Fruit fly (Drosophila melanogaster): ENCODE data around the gene ATPsynCF6L.

ATPsynCF6L gene

DNA sequence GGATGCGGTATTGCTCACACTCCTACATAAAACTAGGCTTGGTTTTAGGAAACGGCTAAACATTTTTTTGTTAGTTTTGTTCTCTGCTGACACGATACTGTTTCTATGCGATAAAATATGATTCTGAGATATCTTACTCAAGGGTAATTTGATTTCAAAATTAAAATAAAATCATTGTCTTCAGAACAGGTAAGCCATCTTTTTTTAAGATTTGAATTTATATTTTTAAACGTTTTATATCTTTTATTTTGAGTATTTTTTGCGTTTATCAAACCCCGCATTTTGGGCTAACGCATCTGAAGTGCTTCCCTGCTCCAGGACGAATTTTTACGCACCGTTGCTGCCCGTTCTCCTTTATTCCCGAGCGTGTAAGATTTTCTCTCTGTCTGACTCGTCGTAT lies at the start of gene ATPsynCF6L:
Gene ATPsynCF6L, minus strand, starts transcription at position 101 of the 400 bp plus-strand sequence.
- TF ChIP-seq noc (tag; optimal IDR thresholded peaks at IDR 0.05), result no peak

DNA sequence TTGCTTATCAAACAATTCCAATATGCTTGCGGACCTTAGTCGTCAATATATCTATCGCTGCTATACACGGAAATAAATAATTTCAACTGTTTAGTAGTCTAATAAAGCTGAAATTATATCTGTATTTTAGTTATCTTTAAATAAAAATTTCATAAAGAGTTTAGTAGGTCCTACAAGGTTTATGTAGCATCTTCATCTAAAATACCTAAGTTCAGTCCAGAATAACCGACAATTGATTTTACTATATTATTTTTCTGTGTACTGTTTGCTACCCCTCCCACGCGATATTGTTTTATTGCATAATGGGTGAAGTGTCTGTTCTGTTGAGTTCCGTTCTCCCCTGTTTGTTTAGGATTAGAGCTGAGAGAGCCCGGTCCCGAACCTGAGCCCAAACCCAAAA lies 5.6 kb upstream of the ATPsynCF6L start:
- no peak for TF ChIP-seq noc (tag; optimal IDR thresholded peaks at IDR 0.05)

DNA sequence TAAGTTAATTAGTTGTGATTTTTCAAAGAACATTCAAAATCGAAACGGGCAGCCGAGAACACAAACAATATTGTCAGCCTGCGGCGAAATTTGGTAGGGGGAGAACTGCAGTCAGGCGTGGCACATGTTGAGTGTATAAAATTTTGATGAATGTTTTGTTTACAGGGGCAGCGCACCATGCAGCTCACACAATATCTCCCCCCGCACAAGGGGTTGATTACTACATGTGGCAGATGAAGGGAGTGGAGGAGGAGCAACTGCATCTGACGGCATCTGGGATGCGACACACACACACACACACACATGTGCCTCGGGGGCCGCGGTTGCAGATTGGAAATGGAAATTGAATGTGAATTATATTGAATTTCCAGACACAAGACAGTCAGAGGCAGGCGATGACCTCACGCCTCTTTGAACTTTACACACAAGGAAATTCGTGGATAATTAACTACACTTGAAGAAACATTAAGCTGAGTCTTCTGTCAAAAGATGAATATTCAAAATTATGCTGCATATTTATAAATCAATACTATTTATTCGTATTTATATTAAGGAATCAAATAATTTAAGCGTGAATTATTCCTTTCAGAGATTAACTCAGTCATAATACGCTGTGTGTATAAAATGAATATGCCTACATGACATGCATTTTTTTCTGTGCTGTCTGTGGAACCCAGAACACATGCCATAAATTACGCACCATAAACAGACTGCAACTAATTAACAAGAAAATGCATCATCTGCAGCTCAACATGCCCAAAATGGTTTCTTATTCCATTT lies 12.3 kb downstream of the ATPsynCF6L start:
- TF ChIP-seq noc (tag; optimal IDR thresholded peaks at IDR 0.05), result no peak

DNA sequence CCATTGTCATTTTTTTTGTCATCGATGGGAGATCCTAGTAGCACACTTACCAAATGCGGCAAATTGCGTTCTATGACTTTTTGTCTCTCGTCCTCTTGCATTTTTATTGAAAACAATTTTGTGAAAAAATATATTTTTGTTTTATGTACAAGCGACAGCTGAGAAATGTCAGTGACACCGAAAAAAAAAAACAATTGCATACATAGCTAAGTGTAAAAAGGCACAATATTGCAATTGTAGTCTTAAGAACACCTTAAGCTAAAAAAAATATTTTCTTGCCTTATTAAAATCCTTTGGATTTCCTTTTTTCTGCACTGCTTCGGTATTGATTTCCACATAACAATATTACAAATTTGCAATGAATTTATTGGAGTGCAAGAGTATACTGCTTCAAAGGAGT lies 15.2 kb downstream of the ATPsynCF6L start, which contains the start of gene t-Grip128:
Gene t-Grip128, minus strand, starts transcription at position 101 of the 400 bp plus-strand sequence.
- TF ChIP-seq noc (tag; optimal IDR thresholded peaks at IDR 0.05), result no peak

DNA sequence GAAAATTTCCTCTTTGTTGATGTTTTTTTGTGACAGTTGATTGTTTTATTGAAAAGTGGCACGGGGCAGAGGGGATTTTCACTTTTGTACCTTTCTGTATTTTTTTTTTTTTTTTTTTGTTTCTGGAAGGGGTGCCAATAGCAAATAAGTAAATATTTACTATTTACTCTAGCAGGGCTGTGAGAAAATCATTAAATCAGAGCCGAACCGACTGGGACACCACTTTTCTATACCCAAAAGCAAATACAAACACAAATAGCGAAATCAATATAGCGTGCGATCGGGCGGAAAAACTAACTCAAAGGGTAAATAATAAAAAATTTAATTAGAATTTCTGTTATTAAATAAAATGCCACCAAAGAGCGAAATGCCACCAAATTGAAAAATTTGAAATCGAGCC lies 19.8 kb downstream of the ATPsynCF6L start:
- no peak for TF ChIP-seq noc (tag; optimal IDR thresholded peaks at IDR 0.05)

DNA sequence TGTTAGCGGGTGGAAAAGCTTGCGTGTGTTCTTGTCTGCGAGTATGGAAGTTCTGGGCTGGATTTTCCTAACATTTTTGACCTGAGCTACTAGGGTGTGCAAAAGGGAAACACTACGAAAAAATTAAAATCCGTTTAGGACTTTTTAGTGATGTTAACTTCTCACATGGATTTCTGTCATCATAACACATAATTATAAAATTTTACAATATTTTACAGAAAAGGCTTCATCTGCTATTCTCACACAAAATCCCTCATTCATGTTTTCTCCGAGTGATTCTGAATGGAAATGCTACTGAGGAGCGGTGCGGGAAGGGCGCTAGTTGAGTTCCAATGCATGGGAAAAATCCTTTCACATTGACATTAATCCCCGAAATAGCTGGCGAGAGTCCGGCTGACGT lies 31.3 kb downstream of the ATPsynCF6L start, which contains the start of gene CG17030:
Gene CG17030, minus strand, starts transcription at position 101 of the 400 bp plus-strand sequence.
- no peak for TF ChIP-seq noc (tag; optimal IDR thresholded peaks at IDR 0.05)

DNA sequence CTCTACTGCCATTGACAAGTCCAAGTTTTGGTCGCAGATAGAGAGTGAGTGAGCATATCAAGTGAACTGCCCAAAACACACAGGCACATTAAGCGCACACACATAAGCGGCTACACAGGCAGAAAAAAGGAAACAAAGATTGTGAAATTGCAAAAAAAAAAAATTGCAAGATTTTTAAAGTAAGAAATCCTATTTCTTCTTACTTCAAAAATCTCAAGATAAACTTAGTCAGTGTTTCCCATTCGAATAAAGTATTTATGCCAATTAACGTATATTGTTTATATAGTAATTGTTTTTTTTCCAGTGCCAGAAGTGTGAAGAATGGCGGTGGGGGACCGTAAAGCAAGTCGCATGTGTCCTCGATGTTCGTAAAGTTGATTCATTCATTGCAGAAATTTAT lies 33.0 kb downstream of the ATPsynCF6L start:
- no peak for TF ChIP-seq noc (tag; optimal IDR thresholded peaks at IDR 0.05)

DNA sequence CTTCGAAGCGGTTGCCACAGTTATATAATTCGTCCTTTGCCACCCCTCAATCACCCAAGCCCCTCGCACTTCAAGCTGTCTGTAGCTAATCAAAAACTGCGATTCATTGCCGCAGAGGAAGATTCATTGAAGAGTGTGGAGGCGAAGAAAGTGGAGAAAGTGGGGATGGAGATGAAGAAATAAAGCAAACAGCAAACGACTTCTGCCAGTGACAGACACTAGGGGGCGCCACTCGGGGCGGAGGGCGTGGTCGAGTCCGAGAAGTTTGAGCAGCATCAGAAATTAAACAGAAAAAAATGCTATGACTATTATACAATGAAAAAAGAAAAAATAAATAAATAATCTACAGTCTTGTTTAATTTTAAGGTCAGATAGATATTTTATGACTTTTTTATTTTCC lies 33.9 kb downstream of the ATPsynCF6L start:
- no peak for TF ChIP-seq noc (tag; optimal IDR thresholded peaks at IDR 0.05)

DNA sequence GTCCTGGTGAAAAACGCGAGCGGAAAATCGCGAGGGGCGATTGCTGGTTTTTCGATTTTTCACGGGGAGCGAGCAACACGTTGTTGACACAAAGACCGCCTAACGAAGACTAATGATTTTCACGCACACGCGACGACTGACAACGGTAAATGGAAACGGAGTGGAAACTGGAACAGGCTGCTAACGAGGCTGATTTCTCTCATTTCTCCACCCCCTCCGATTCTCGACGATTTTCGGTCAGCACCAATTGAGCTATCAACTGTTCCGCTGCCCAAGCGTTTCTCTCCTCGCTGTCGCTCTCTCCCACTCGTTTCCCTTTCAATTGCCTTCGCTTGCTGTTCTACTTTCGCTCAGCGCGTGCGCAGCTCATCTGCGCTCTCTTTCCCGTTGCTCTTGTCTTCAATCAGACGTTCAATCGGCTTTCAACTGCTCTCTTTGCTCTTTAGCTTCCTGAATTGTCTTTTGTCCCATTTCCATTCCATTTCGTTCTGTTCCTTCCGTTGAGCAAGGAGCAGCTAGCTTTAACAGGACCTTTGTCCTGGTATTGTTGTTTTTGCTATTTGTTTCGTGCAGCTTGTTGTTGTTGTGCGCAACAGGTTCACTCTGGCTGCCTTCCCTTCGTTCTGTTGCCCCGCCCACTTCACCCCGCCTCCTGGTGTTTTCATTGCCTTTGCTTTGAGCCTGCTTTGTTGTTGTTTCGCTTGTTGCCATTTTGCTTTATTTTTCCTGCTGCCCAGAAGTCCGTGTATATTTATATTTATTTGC lies 35.7 kb downstream of the ATPsynCF6L start:
- TF ChIP-seq noc (tag; optimal IDR thresholded peaks at IDR 0.05), result no peak

DNA sequence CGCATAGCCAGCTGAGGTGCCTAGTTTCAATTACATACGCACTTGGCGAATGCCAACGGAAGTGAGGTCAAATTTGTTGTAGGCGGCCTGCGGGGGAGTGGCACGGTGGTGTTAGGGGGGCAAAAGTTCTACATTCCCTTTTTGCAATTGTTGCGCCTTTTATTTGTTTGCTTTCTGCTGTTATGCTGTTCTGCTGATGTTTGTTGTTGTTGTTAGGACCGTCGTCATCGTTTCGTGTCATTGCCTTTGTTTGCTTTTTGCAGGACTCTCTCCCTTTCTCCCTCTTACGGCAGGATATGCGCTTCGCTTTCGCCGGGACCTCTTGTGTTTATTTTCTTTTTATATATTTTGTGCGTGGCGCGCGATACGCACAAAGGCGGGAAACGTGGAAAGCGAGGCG lies 42.6 kb downstream of the ATPsynCF6L start:
- TF ChIP-seq noc (tag; optimal IDR thresholded peaks at IDR 0.05), result no peak

DNA sequence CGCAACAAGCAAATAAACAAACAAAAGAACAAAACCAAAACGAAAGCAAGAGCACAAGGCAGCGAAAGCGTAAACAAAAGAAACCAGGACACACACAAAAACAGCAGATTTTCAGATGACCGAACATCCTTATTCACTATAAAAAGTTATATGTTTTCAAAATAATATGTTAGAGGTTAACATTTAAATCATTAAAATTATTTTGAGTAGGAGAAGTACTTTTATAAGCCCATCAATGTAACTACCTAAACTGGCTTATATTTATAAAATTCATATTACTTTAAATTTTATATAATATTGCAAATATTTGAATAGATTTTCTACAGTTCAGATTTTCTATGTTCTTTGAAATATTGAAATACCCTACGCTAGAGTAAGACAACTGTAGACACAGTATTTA lies 45.2 kb downstream of the ATPsynCF6L start:
- no peak for TF ChIP-seq noc (tag; optimal IDR thresholded peaks at IDR 0.05)

All from whole organism, larva.